Fruit fly (Drosophila melanogaster): ENCODE measurements around the gene Elovl7.

Gene Elovl7

DNA sequence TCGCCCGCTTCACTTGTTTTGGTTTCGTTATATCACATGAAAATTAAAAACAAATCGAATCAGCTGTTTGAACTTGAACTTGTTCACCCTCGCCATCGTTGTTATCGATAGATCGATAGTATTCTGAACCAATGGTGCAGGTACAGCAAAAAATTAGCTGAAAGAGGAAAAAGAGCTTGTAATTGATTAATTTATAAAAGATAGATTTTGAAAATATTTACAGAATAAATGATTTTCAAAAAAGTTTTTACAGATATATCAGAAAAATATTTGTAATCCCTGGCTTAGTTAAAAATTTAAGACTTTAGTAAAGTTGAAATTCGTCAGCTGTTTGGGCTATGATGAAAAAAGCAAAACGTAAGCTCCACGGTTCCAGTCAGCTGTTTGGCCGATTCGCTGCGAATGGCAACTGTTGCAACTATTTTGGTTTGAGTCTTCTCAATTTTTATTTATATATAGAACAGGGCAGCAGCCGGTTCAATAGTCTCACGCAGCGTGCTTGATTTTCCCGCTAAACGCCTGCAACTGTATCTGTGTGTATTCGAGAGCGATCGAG is 37.3 kb upstream of the Elovl7 start, which contains the start of the genes CG11035 and unc-45 (continued):
- TF ChIP-seq CG9437 (GFP tag; optimal IDR thresholded peaks at IDR 0.05) = peak; percentile 90
- peak; percentile 63 for TF ChIP-seq CG12659 (GFP tag; optimal IDR thresholded peaks at IDR 0.05)
- peak; percentile 27 for TF ChIP-seq Dp (GFP tag; optimal IDR thresholded peaks at IDR 0.05)
- TF ChIP-seq ftz-f1 (GFP tag; optimal IDR thresholded peaks at IDR 0.05) = peak; percentile 27
- no peak for TF ChIP-seq CG7271 (tag; optimal IDR thresholded peaks at IDR 0.05)
- TF ChIP-seq CG2129 (GFP tag; IDR thresholded peaks at IDR 0.05; ENCODE audit: partially characterized antibody) = peak; percentile 45; the same call in 1 of the 2 replicates
- TF ChIP-seq Pdp1 (GFP tag; optimal IDR thresholded peaks at IDR 0.05) = peak; percentile 37 to 96
- peak; percentile 17 to 50 for TF ChIP-seq dpn (GFP tag; optimal IDR thresholded peaks at IDR 0.05)
- TF ChIP-seq CG8281 (tag; optimal IDR thresholded peaks at IDR 0.05) = no peak
- no peak for TF ChIP-seq CG43689 (GFP tag; IDR thresholded peaks at IDR 0.05)
- TF ChIP-seq CG7839 (tag; optimal IDR thresholded peaks at IDR 0.05) = peak; percentile 48
- peak; percentile 49 for TF ChIP-seq CG10267 (tag; optimal IDR thresholded peaks at IDR 0.05)
- peak; percentile 20 for TF ChIP-seq CG34376 (GFP tag; optimal IDR thresholded peaks at IDR 0.05)
- TF ChIP-seq gem (tag; optimal IDR thresholded peaks at IDR 0.05) = peak; percentile 61
- no peak for TF ChIP-seq CG16779 (GFP tag; IDR thresholded peaks at IDR 0.05)
- no peak for TF ChIP-seq CG4707 (GFP tag; optimal IDR thresholded peaks at IDR 0.05)
- TF ChIP-seq CG11085 (GFP tag; IDR thresholded peaks at IDR 0.05) = no peak
- TF ChIP-seq chn (GFP tag; optimal IDR thresholded peaks at IDR 0.05) = no peak
- peak; percentile 43 for TF ChIP-seq Blimp-1 (GFP tag; optimal IDR thresholded peaks at IDR 0.05)
- peak; percentile 55 for TF ChIP-seq CG32532 (GFP tag; IDR thresholded peaks at IDR 0.05)
- peak; percentile 22 for TF ChIP-seq dmrt11E (tag; optimal IDR thresholded peaks at IDR 0.05)
- TF ChIP-seq CG3995 (GFP tag; optimal IDR thresholded peaks at IDR 0.05) = peak; percentile 19
- peak; percentile 42 for TF ChIP-seq Dad (GFP tag; optimal IDR thresholded peaks at IDR 0.05)
- peak; percentile 62 for TF ChIP-seq CoRest (tag; optimal IDR thresholded peaks at IDR 0.05)
- TF ChIP-seq sob (GFP tag; IDR thresholded peaks at IDR 0.05) = peak; percentile 65
- TF ChIP-seq D19A (tag; optimal IDR thresholded peaks at IDR 0.05) = peak; percentile 41
- no peak for TF ChIP-seq CG12236 (GFP tag; optimal IDR thresholded peaks at IDR 0.05)
- no peak for TF ChIP-seq corto (GFP tag; optimal IDR thresholded peaks at IDR 0.05)
- TF ChIP-seq CG42726 (GFP tag; IDR thresholded peaks at IDR 0.05; ENCODE audit: partially characterized antibody) = no peak
- TF ChIP-seq lmd (GFP tag; IDR thresholded peaks at IDR 0.05) = peak; percentile 15; the same call in 1 of the 2 replicates
- TF ChIP-seq CG18619 (GFP tag; optimal IDR thresholded peaks at IDR 0.05) = no peak
- peak; percentile 76 for TF ChIP-seq CG16813 (GFP tag; IDR thresholded peaks at IDR 0.05; ENCODE audit: partially characterized antibody)
- TF ChIP-seq wek (GFP tag; optimal IDR thresholded peaks at IDR 0.05) = no peak
- TF ChIP-seq HLHmδ (GFP tag; optimal IDR thresholded peaks at IDR 0.05) = no peak
- 0 out of 2 replicates have a peak, but pooled peaks have one; percentile 23 for TF ChIP-seq HLH3B (GFP tag; IDR thresholded peaks at IDR 0.05)
- peak; percentile 17 for TF ChIP-seq CG9817 (tag; optimal IDR thresholded peaks at IDR 0.05)
- TF ChIP-seq CG13287 (GFP tag; IDR thresholded peaks at IDR 0.05; ENCODE audit: partially characterized antibody) = peak; percentile 83
- TF ChIP-seq ems (GFP tag; optimal IDR thresholded peaks at IDR 0.05) = no peak
- TF ChIP-seq CG10321 (GFP tag; IDR thresholded peaks at IDR 0.05) = no peak
- no peak for TF ChIP-seq CG8944 (GFP tag; optimal IDR thresholded peaks at IDR 0.05)
- TF ChIP-seq ase (GFP tag; IDR thresholded peaks at IDR 0.05) = no peak
- TF ChIP-seq lola (GFP tag; optimal IDR thresholded peaks at IDR 0.05) = peak in 1 of 3 experiments; percentile 32
- peak; percentile 87 for TF ChIP-seq sens (GFP tag)
- TF ChIP-seq bcd (GFP tag; optimal IDR thresholded peaks at IDR 0.05) = peak; percentile 25
- TF ChIP-seq salm (tag; optimal IDR thresholded peaks at IDR 0.05) = no peak
- TF ChIP-seq CG13424 (tag; optimal IDR thresholded peaks at IDR 0.05) = peak; percentile 60
- TF ChIP-seq Opbp (GFP tag; IDR thresholded peaks at IDR 0.05; ENCODE audit: partially characterized antibody) = peak; percentile 58; the same call in 2 of the 3 replicates
- TF ChIP-seq zen (tag; optimal IDR thresholded peaks at IDR 0.05) = peak; percentile 21

All from whole organism, embryonic.